Worm (Caenorhabditis elegans) whole organism, midembryonic: ENCODE results near the gene parn-2.

Experiments
- flt-1 ChIP-seq: fragments of 200-800 bp; sonication (Bioruptor generic); IDR thresholded peaks from 2 replicates; pipeline ENCODE4 v1.3.6; 2022; ENCODE audit warnings: missing genetic modification characterization, missing compliant biosample characterization
- med-1 ChIP-seq: sonication (generic microtip); optimal IDR thresholded peaks from 2 replicates; lab custom pipeline; 2017; ENCODE audit warnings: missing genetic modification characterization, mild to moderate bottlenecking, missing compliant biosample characterization, antibody characterized with exemption, missing genetic modification reagents; ENCODE audit not compliant: insufficient read depth
- tab-1 ChIP-seq: fragments of 200-800 bp; sonication (Bioruptor generic); IDR thresholded peaks from 2 replicates; pipeline ENCODE4 v1.3.6; 2022; ENCODE audit warnings: missing genetic modification characterization, missing compliant biosample characterization
- ztf-29 ChIP-seq: fragments of 200-800 bp; sonication (Bioruptor generic); IDR thresholded peaks from 2 replicates; pipeline ENCODE4 v1.3.6; 2022; ENCODE audit warnings: missing genetic modification reagents, missing genetic modification characterization, missing compliant biosample characterization

DNA sequence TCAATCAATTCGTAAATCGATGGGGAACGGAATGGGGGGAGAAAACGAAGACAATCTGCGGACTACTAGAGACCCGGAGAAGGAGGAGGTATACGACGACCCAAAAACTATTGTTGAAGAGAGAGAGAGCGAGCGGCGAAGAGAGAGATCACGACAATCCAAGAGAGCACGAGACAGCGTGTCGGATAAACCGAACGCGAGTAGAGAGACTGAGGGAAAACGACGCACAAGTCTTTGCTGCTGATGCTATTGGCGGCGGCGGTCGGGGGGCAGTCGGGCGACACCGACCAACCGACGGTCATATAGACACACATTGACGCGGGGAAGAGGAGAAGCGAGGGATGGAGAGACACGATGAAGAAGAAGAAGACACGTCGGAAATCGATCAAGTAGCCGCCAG, 33.9 kb downstream of the parn-2 start:
- TF ChIP-seq med-1 (no peak), ztf-29 (GFP tag; lab: Robert Waterston, UW) (no peak), flt-1 (peak; percentile 71; the same call in 1 of the 2 replicates), tab-1 (0 out of 2 replicates have a peak, but pooled peaks have one; percentile 61)
